Worm (Caenorhabditis elegans): ENCODE results near the gene sri-4.

ce11 chrV:731330-731729 lies 16.8 kb upstream of the sri-4 start:
- no peak for TF ChIP-seq him-1 (tag; optimal IDR thresholded peaks at IDR 0.05)
- no peak for TF ChIP-seq dao-5 (tag; optimal IDR thresholded peaks at IDR 0.05)
- peak; percentile 41 for TF ChIP-seq W03F9.2 (tag; optimal IDR thresholded peaks at IDR 0.05)

Measured in whole organism, L4/young adult.